Fruit fly (Drosophila melanogaster): Measurements from ENCODE around the gene CG33658.

DNA sequence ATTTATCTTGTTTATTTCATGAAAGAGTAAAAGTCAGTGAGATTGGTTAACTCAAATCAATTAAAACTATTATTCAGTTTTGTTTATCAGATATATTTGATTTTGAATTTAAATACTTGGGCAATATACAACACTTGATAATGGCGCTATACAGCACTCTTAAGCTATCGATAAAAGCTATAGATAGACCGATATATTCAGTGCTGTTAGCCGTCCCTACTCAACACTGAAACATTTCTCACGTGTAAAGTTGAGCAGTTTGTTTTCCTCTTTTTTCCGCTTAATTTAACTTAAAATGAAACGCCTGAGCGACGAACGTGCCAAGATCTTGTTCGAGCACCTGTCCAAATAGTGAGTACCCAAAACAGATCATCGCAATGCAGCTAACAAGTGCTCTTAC, 9.5 kb upstream of the CG33658 start, which contains the start of gene CG7006:
- TF ChIP-seq CG8478 (optimal IDR thresholded peaks at IDR 0.05) = no peak
- no peak for TF ChIP-seq CTCF (optimal IDR thresholded peaks at IDR 0.05)
